Fruit fly (Drosophila melanogaster) whole organism, embryonic: ENCODE results near the gene hiro.
A peak's percentile ranks its signal among the peaks of the same experiment; 100 is the strongest.

Source experiments
- Bgb ChIP-seq: fragments of 200-800 bp; sonication (Bioruptor generic); IDR thresholded peaks from 2 replicates; pipeline ENCODE4 v1.3.6; 2022; ENCODE audit warnings: missing biosample characterization, missing genetic modification characterization; ENCODE audit not compliant: partially characterized antibody
- CG10274 ChIP-seq: fragments of 200-800 bp; sonication (Bioruptor generic); optimal IDR thresholded peaks from 3 replicates; lab custom pipeline; 2017; ENCODE audit warnings: missing biosample characterization, mild to moderate bottlenecking, missing genetic modification characterization
- CG11398 ChIP-seq: fragments of 200-800 bp; sonication (Bioruptor generic); optimal IDR thresholded peaks from 2 replicates; lab custom pipeline; 2016; ENCODE audit warnings: missing biosample characterization, missing genetic modification characterization
- CG12104 ChIP-seq: fragments of 200-800 bp; sonication (Bioruptor generic); optimal IDR thresholded peaks from 3 replicates; lab custom pipeline; 2016; ENCODE audit warnings: missing biosample characterization, missing genetic modification characterization
- CG13123 ChIP-seq: fragments of 200-800 bp; sonication (Bioruptor generic); optimal IDR thresholded peaks from 2 replicates; lab custom pipeline; 2016; ENCODE audit warnings: missing biosample characterization, missing genetic modification characterization
- CG15011 ChIP-seq: fragments of 200-800 bp; sonication (Bioruptor generic); optimal IDR thresholded peaks from 3 replicates; lab custom pipeline; 2018; ENCODE audit warnings: missing biosample characterization, mild to moderate bottlenecking, missing genetic modification characterization
- CG18599 ChIP-seq: fragments of 200-800 bp; sonication (Bioruptor generic); optimal IDR thresholded peaks from 3 replicates; lab custom pipeline; 2017; ENCODE audit warnings: missing biosample characterization, missing genetic modification characterization, mild to moderate bottlenecking, moderate library complexity, missing genetic modification reagents
- CG2199 ChIP-seq: fragments of 200-800 bp; sonication (Bioruptor generic); IDR thresholded peaks from 3 replicates; pipeline ENCODE4 v1.3.6; 2022; ENCODE audit warnings: missing biosample characterization, missing genetic modification characterization
- CG33557 ChIP-seq: fragments of 200-800 bp; sonication (Bioruptor generic); optimal IDR thresholded peaks from 2 replicates; lab custom pipeline; 2019; ENCODE audit warnings: missing biosample characterization, mild to moderate bottlenecking, missing genetic modification characterization, moderate library complexity
- CG4707 ChIP-seq: fragments of 200-800 bp; sonication (Bioruptor generic); optimal IDR thresholded peaks from 2 replicates; lab custom pipeline; 2018; ENCODE audit warnings: missing biosample characterization, mild to moderate bottlenecking, missing genetic modification characterization, moderate library complexity
- CG4820 ChIP-seq: fragments of 200-800 bp; sonication (Bioruptor generic); optimal IDR thresholded peaks from 3 replicates; lab custom pipeline; 2016; ENCODE audit warnings: missing biosample characterization, missing genetic modification characterization
- CG7928 ChIP-seq: fragments of 200-800 bp; sonication (Bioruptor generic); optimal IDR thresholded peaks from 2 replicates; lab custom pipeline; 2017; ENCODE audit warnings: missing biosample characterization, mild to moderate bottlenecking, missing genetic modification characterization
- CG7987 ChIP-seq: fragments of 200-800 bp; sonication (Bioruptor generic); optimal IDR thresholded peaks from 2 replicates; lab custom pipeline; 2018; ENCODE audit warnings: missing biosample characterization, mild to moderate bottlenecking, missing genetic modification characterization, moderate library complexity
- CTCF ChIP-seq: fragments of 200-800 bp; sonication (Bioruptor generic); optimal IDR thresholded peaks from 2 replicates; lab custom pipeline; 2017; ENCODE audit warnings: missing biosample characterization, mild to moderate bottlenecking, missing genetic modification characterization, moderate library complexity
- CrebB ChIP-seq: fragments of 200-800 bp; sonication (Bioruptor generic); optimal IDR thresholded peaks from 3 replicates; lab custom pipeline; 2018; ENCODE audit warnings: missing biosample characterization, mild to moderate bottlenecking, missing genetic modification characterization
- Deaf1 ChIP-seq: fragments of 200-800 bp; optimal IDR thresholded peaks from 3 replicates; lab custom pipeline; 2019; ENCODE audit warnings: missing biosample characterization, mild to moderate bottlenecking, missing genetic modification characterization, moderate library complexity
- Elba2 ChIP-seq: fragments of 200-800 bp; sonication (Bioruptor generic); optimal IDR thresholded peaks from 3 replicates; lab custom pipeline; 2016; ENCODE audit warnings: missing biosample characterization, missing genetic modification characterization
- Gug ChIP-seq: fragments of 200-800 bp; sonication (Bioruptor generic); IDR thresholded peaks from 4 replicates; pipeline ENCODE4 v1.3.6; 2022; ENCODE audit warnings: missing biosample characterization, missing genetic modification characterization
- HLH54F ChIP-seq: fragments of 200-800 bp; sonication (Bioruptor generic); optimal IDR thresholded peaks from 3 replicates; lab custom pipeline; 2016; ENCODE audit warnings: missing biosample characterization, missing genetic modification characterization
- Myb ChIP-seq: fragments of 200-800 bp; sonication (Bioruptor generic); optimal IDR thresholded peaks from 2 replicates; lab custom pipeline; 2016; ENCODE audit warnings: missing biosample characterization, missing genetic modification characterization
- Nf-YB ChIP-seq: fragments of 200-800 bp; sonication (Bioruptor generic); optimal IDR thresholded peaks from 3 replicates; lab custom pipeline; 2019; ENCODE audit warnings: missing biosample characterization, mild to moderate bottlenecking, missing genetic modification characterization, moderate library complexity
- Optix ChIP-seq: fragments of 200-800 bp; sonication (Bioruptor generic); IDR thresholded peaks from 3 replicates; pipeline ENCODE4 v1.3.6; 2022; ENCODE audit warnings: missing biosample characterization, missing genetic modification characterization
- Scr ChIP-seq: fragments of 200-800 bp; sonication (Bioruptor generic); IDR thresholded peaks from 2 replicates; pipeline ENCODE4 v1.3.6; 2022; ENCODE audit warnings: missing biosample characterization, missing genetic modification characterization; ENCODE audit not compliant: partially characterized antibody
- Side ChIP-seq: fragments of 200-800 bp; sonication (Bioruptor generic); optimal IDR thresholded peaks from 2 replicates; lab custom pipeline; 2016; ENCODE audit warnings: missing biosample characterization, missing genetic modification characterization
- Sry-β ChIP-seq: fragments of 200-800 bp; sonication (Bioruptor generic); optimal IDR thresholded peaks from 2 replicates; lab custom pipeline; 2018; ENCODE audit warnings: missing biosample characterization, mild to moderate bottlenecking, missing genetic modification characterization, moderate library complexity
- cad ChIP-seq: fragments of >200 bp; optimal IDR thresholded peaks from 2 replicates; lab custom pipeline; 2017; ENCODE audit warnings: missing biosample characterization, missing genetic modification characterization
- cas ChIP-seq: fragments of 200-800 bp; sonication (Bioruptor generic); IDR thresholded peaks from 2 replicates; pipeline ENCODE4 v1.3.6; 2022; ENCODE audit warnings: missing biosample characterization, missing genetic modification characterization
- chif ChIP-seq, 2 experiments: fragments of 200-800 bp; sonication (Bioruptor generic); optimal IDR thresholded peaks; 3 replicates each; lab custom pipeline; 2016; ENCODE audit warnings: missing biosample characterization in 2 of 2, missing genetic modification characterization in 2 of 2
- crc ChIP-seq: fragments of 200-800 bp; sonication (Bioruptor generic); optimal IDR thresholded peaks from 2 replicates; lab custom pipeline; 2016; ENCODE audit warnings: missing biosample characterization, missing genetic modification characterization
- cwo ChIP-seq: fragments of 200-800 bp; sonication (Bioruptor generic); optimal IDR thresholded peaks from 3 replicates; lab custom pipeline; 2017; ENCODE audit warnings: missing biosample characterization, missing genetic modification characterization, mild to moderate bottlenecking, moderate library complexity, missing genetic modification reagents
- fu2 ChIP-seq: fragments of 200-800 bp; sonication (Bioruptor generic); optimal IDR thresholded peaks from 2 replicates; lab custom pipeline; 2016; ENCODE audit warnings: missing biosample characterization, missing genetic modification characterization
- gce ChIP-seq: fragments of 200-800 bp; sonication (Bioruptor generic); IDR thresholded peaks from 3 replicates; pipeline ENCODE4 v1.3.6; 2022; ENCODE audit warnings: missing biosample characterization, missing genetic modification characterization
- gfzf ChIP-seq: fragments of 200-800 bp; sonication (Bioruptor generic); optimal IDR thresholded peaks from 2 replicates; lab custom pipeline; 2016; ENCODE audit warnings: missing biosample characterization, mild to moderate bottlenecking, missing genetic modification characterization, moderate library complexity
- ham ChIP-seq: fragments of 200-800 bp; sonication (Bioruptor generic); IDR thresholded peaks from 2 replicates; pipeline ENCODE4 v1.3.6; 2022; ENCODE audit warnings: missing biosample characterization, missing genetic modification characterization
- her ChIP-seq: fragments of 200-800 bp; sonication (Bioruptor generic); optimal IDR thresholded peaks from 2 replicates; lab custom pipeline; 2016; ENCODE audit warnings: missing biosample characterization, missing genetic modification characterization
- insv ChIP-seq, 2 experiments: fragments of 200-800 bp; sonication (Bioruptor generic); optimal IDR thresholded peaks; 3 replicates each; lab custom pipeline; 2016 to 2018; ENCODE audit warnings: missing biosample characterization in 2 of 2, missing genetic modification characterization in 2 of 2
- jigr1 ChIP-seq: fragments of 200-800 bp; sonication (Bioruptor generic); IDR thresholded peaks from 3 replicates; pipeline ENCODE4 v1.3.6; 2022; ENCODE audit warnings: missing biosample characterization, missing genetic modification characterization
- klu ChIP-seq: fragments of 200-800 bp; sonication (Bioruptor generic); IDR thresholded peaks from 2 replicates; pipeline ENCODE4 v1.3.6; 2022; ENCODE audit warnings: missing biosample characterization, missing genetic modification characterization
- kni ChIP-seq: fragments of 200-800 bp; sonication (Bioruptor generic); optimal IDR thresholded peaks from 3 replicates; lab custom pipeline; 2017; ENCODE audit warnings: mild to moderate bottlenecking, missing biosample characterization, missing genetic modification reagents, missing genetic modification characterization
- pb ChIP-seq: fragments of 200-800 bp; sonication (Bioruptor generic); optimal IDR thresholded peaks from 3 replicates; lab custom pipeline; 2016; ENCODE audit warnings: missing biosample characterization, missing genetic modification characterization
- pfk ChIP-seq: fragments of 200-800 bp; sonication (Bioruptor generic); optimal IDR thresholded peaks from 2 replicates; lab custom pipeline; 2018; ENCODE audit warnings: missing biosample characterization, mild to moderate bottlenecking, missing genetic modification characterization, moderate library complexity
- pho ChIP-seq: fragments of 200-800 bp; sonication (Bioruptor generic); optimal IDR thresholded peaks from 2 replicates; lab custom pipeline; 2016; ENCODE audit warnings: missing biosample characterization, missing genetic modification characterization
- sd ChIP-seq: fragments of 200-800 bp; sonication (Bioruptor generic); optimal IDR thresholded peaks from 3 replicates; lab custom pipeline; 2018; ENCODE audit warnings: missing biosample characterization, mild to moderate bottlenecking, missing genetic modification characterization, moderate library complexity
- sisA ChIP-seq: fragments of 200-800 bp; sonication (Bioruptor generic); IDR thresholded peaks from 2 replicates; pipeline ENCODE4 v1.3.6; 2022; ENCODE audit warnings: missing biosample characterization, missing genetic modification characterization
- slbo ChIP-seq: fragments of 200-800 bp; sonication (Bioruptor generic); IDR thresholded peaks from 2 replicates; pipeline ENCODE4 v1.3.6; 2022; ENCODE audit warnings: missing biosample characterization, missing genetic modification characterization
- sug ChIP-seq: fragments of 200-800 bp; optimal IDR thresholded peaks from 2 replicates; lab custom pipeline; 2019; ENCODE audit warnings: missing biosample characterization, mild to moderate bottlenecking, missing genetic modification characterization, moderate library complexity
- trem ChIP-seq: fragments of 200-800 bp; optimal IDR thresholded peaks from 3 replicates; lab custom pipeline; 2019; ENCODE audit warnings: missing biosample characterization, mild to moderate bottlenecking, missing genetic modification characterization, moderate library complexity
- wek ChIP-seq: fragments of 200-800 bp; sonication (Bioruptor generic); optimal IDR thresholded peaks from 3 replicates; lab custom pipeline; 2018; ENCODE audit warnings: missing biosample characterization, mild to moderate bottlenecking, missing genetic modification characterization, moderate library complexity
- z ChIP-seq: fragments of 200-800 bp; sonication (Bioruptor generic); IDR thresholded peaks from 3 replicates; pipeline ENCODE4 v1.3.6; 2022; ENCODE audit warnings: missing biosample characterization, missing genetic modification characterization
- zen ChIP-seq: fragments of 200-800 bp; sonication (Bioruptor generic); optimal IDR thresholded peaks from 3 replicates; lab custom pipeline; 2018; ENCODE audit warnings: missing biosample characterization, mild to moderate bottlenecking, missing genetic modification characterization, moderate library complexity

hiro gene

dm6 chr3L:711839-712553, 24.2 kb upstream of the hiro start, which contains the start of gene CG13896 (continued):
- TF ChIP-seq Gug (GFP tag; lab: Robert Waterston, UW) = peak; percentile 91
- peak; percentile 86 for TF ChIP-seq Side (GFP tag; lab: Kevin White, UChicago)
- TF ChIP-seq cad (GFP tag; lab: Kevin White, UChicago) = no peak
- TF ChIP-seq CG18599 (GFP tag; lab: Kevin White, UChicago) = peak; percentile 82
- peak; percentile 95 for TF ChIP-seq slbo (GFP tag; lab: Robert Waterston, UW)
- TF ChIP-seq Deaf1 (tag; lab: Kevin White, UChicago) = peak; percentile 47
- TF ChIP-seq ham (GFP tag; lab: Robert Waterston, UW) = 0 out of 2 replicates have a peak, but pooled peaks have one; percentile 44
- peak; percentile 100 for TF ChIP-seq CTCF (GFP tag; lab: Kevin White, UChicago)
- peak; percentile 72 for TF ChIP-seq trem (tag; lab: Kevin White, UChicago)
- peak; percentile 33 for TF ChIP-seq gfzf (GFP tag; lab: Kevin White, UChicago)
- 0 out of 3 replicates have a peak, but pooled peaks have one; percentile 38 for TF ChIP-seq jigr1 (GFP tag; lab: Robert Waterston, UW)
- peak; percentile 90 for TF ChIP-seq CG7987 (GFP tag; lab: Kevin White, UChicago)
- peak; percentile 67 for TF ChIP-seq CG33557 (GFP tag; lab: Kevin White, UChicago)
- TF ChIP-seq Elba2 (GFP tag; lab: Kevin White, UChicago) = peak; percentile 55
- no peak for TF ChIP-seq gce
- TF ChIP-seq Myb (GFP tag; lab: Kevin White, UChicago) = peak; percentile 76
- TF ChIP-seq pho (GFP tag; lab: Kevin White, UChicago) = peak; percentile 82
- TF ChIP-seq klu (GFP tag; lab: Robert Waterston, UW) = peak; percentile 57; the same call in 1 of the 2 replicates
- TF ChIP-seq Sry-β = peak; percentile 2
- peak; percentile 41 for TF ChIP-seq pfk (GFP tag; lab: Kevin White, UChicago)
- peak in 1 of 2 experiments; percentile 81 for TF ChIP-seq insv (GFP tag; optimal IDR thresholded peaks at IDR 0.05; lab: Kevin White, UChicago)
- no peak for TF ChIP-seq z (GFP tag; lab: Robert Waterston, UW)
- TF ChIP-seq CG15011 (GFP tag; lab: Kevin White, UChicago) = peak; percentile 26
- peak; percentile 87 for TF ChIP-seq pb (GFP tag; lab: Kevin White, UChicago)
- peak; percentile 64 for TF ChIP-seq wek (GFP tag; lab: Kevin White, UChicago)
- peak; percentile 58 for TF ChIP-seq Bgb (GFP tag; lab: Robert Waterston, UW)
- TF ChIP-seq crc (GFP tag; lab: Kevin White, UChicago) = peak; percentile 66
- TF ChIP-seq CrebB (tag; lab: Kevin White, UChicago) = peak; percentile 56
- TF ChIP-seq CG10274 (GFP tag; lab: Kevin White, UChicago) = peak; percentile 53
- TF ChIP-seq chif (GFP tag; optimal IDR thresholded peaks at IDR 0.05; lab: Kevin White, UChicago) = peak; percentile 88 to 96
- peak; percentile 82 for TF ChIP-seq CG4820 (GFP tag; lab: Kevin White, UChicago)
- peak; percentile 92 for TF ChIP-seq sisA
- TF ChIP-seq kni (GFP tag; lab: Kevin White, UChicago) = peak; percentile 74
- TF ChIP-seq CG13123 (GFP tag; lab: Kevin White, UChicago) = peak; percentile 78
- TF ChIP-seq CG4707 (GFP tag; lab: Kevin White, UChicago) = peak; percentile 14
- TF ChIP-seq CG2199 = peak; percentile 97
- TF ChIP-seq CG11398 (GFP tag; lab: Kevin White, UChicago) = peak; percentile 75
- peak; percentile 50 for TF ChIP-seq Nf-YB
- TF ChIP-seq sd = peak; percentile 65
- TF ChIP-seq cwo (GFP tag; lab: Kevin White, UChicago) = peak; percentile 56
- TF ChIP-seq CG12104 (GFP tag; lab: Kevin White, UChicago) = peak; percentile 84
- TF ChIP-seq fu2 (GFP tag; lab: Kevin White, UChicago) = peak; percentile 78
- peak; percentile 79 for TF ChIP-seq Scr
- peak; percentile 53 for TF ChIP-seq CG7928 (GFP tag; lab: Kevin White, UChicago)
- TF ChIP-seq Optix (GFP tag; lab: Robert Waterston, UW) = peak; percentile 79
- TF ChIP-seq her (GFP tag; lab: Kevin White, UChicago) = peak; percentile 85
- TF ChIP-seq HLH54F (GFP tag; lab: Kevin White, UChicago) = peak; percentile 90
- TF ChIP-seq sug (tag; lab: Kevin White, UChicago) = peak; percentile 86
- peak; percentile 84 for TF ChIP-seq zen
- peak; percentile 40 for TF ChIP-seq cas (GFP tag; lab: Robert Waterston, UW)
